Fruit fly (Drosophila melanogaster) whole organism, embryonic: ENCODE data around the gene CG15916.

ENCODE experiments used
- B-H1 ChIP-seq: fragments of 200-800 bp; sonication (Bioruptor generic); IDR thresholded peaks from 3 replicates; pipeline ENCODE4 v1.3.6; 2022; ENCODE audit warnings: missing biosample characterization, missing genetic modification characterization
- B-H2 ChIP-seq: fragments of 200-800 bp; sonication (Bioruptor generic); optimal IDR thresholded peaks from 2 replicates; lab custom pipeline; 2018; ENCODE audit warnings: missing biosample characterization, mild to moderate bottlenecking, missing genetic modification characterization
- BEAF-32 ChIP-seq: fragments of 200-800 bp; sonication (Bioruptor generic); optimal IDR thresholded peaks from 3 replicates; lab custom pipeline; 2017; ENCODE audit warnings: missing biosample characterization, missing genetic modification characterization, mild to moderate bottlenecking, moderate library complexity, missing genetic modification reagents
- CG12104 ChIP-seq: fragments of 200-800 bp; sonication (Bioruptor generic); optimal IDR thresholded peaks from 3 replicates; lab custom pipeline; 2016; ENCODE audit warnings: missing biosample characterization, missing genetic modification characterization
- CG12299 ChIP-seq: fragments of 200-800 bp; sonication (Bioruptor generic); optimal IDR thresholded peaks from 2 replicates; lab custom pipeline; 2018; ENCODE audit warnings: missing biosample characterization, mild to moderate bottlenecking, missing genetic modification characterization
- CG12391 ChIP-seq: fragments of 200-800 bp; sonication (Bioruptor generic); optimal IDR thresholded peaks from 3 replicates; lab custom pipeline; 2018; ENCODE audit warnings: missing biosample characterization, mild to moderate bottlenecking, missing genetic modification characterization, moderate library complexity
- CG14965 ChIP-seq: fragments of 200-800 bp; sonication (Bioruptor generic); optimal IDR thresholded peaks from 2 replicates; lab custom pipeline; 2016; ENCODE audit warnings: missing biosample characterization, missing genetic modification characterization, borderline replicate concordance
- CG15073 ChIP-seq: fragments of 200-800 bp; sonication (Bioruptor generic); optimal IDR thresholded peaks from 2 replicates; lab custom pipeline; 2016; ENCODE audit warnings: missing biosample characterization, missing genetic modification characterization
- CG17829 ChIP-seq: fragments of 200-800 bp; optimal IDR thresholded peaks from 2 replicates; lab custom pipeline; 2019; ENCODE audit warnings: missing biosample characterization, mild to moderate bottlenecking, missing genetic modification characterization, moderate library complexity
- CG2712 ChIP-seq: fragments of 200-800 bp; optimal IDR thresholded peaks from 3 replicates; lab custom pipeline; 2019; ENCODE audit warnings: missing biosample characterization, mild to moderate bottlenecking, missing genetic modification characterization, moderate library complexity
- CG32767 ChIP-seq: fragments of 200-800 bp; sonication (Bioruptor generic); IDR thresholded peaks from 2 replicates; pipeline ENCODE4 v1.3.6; 2022; ENCODE audit warnings: missing biosample characterization, missing genetic modification characterization
- CG32772 ChIP-seq: fragments of 200-800 bp; sonication (Bioruptor generic); IDR thresholded peaks from 2 replicates; pipeline ENCODE4 v1.3.6; 2022; ENCODE audit warnings: missing biosample characterization, missing genetic modification characterization
- CG4617 ChIP-seq: fragments of 200-800 bp; sonication (Bioruptor generic); optimal IDR thresholded peaks from 3 replicates; lab custom pipeline; 2016; ENCODE audit warnings: missing biosample characterization, missing genetic modification characterization, borderline replicate concordance
- CG4820 ChIP-seq: fragments of 200-800 bp; sonication (Bioruptor generic); optimal IDR thresholded peaks from 3 replicates; lab custom pipeline; 2016; ENCODE audit warnings: missing biosample characterization, missing genetic modification characterization
- CG5953 ChIP-seq: fragments of 200-800 bp; sonication (Bioruptor generic); IDR thresholded peaks from 2 replicates; pipeline ENCODE4 v1.3.6; 2022; ENCODE audit warnings: missing biosample characterization, missing genetic modification characterization
- CG7357 ChIP-seq: fragments of 200-800 bp; sonication (Bioruptor generic); IDR thresholded peaks from 3 replicates; pipeline ENCODE4 v1.3.6; 2022; ENCODE audit warnings: missing biosample characterization, missing genetic modification characterization
- CG8290 ChIP-seq, 3 experiments: fragments of 200-800 bp; sonication (Bioruptor generic); optimal IDR thresholded peaks; 2 replicates each; lab custom pipeline; 2016 to 2019; ENCODE audit warnings: missing biosample characterization in 3 of 3, missing genetic modification characterization in 3 of 3, mild to moderate bottlenecking in 2 of 3, moderate library complexity in 1 of 3
- CG9437 ChIP-seq: fragments of 200-800 bp; sonication (Bioruptor generic); optimal IDR thresholded peaks from 2 replicates; lab custom pipeline; 2018; ENCODE audit warnings: missing biosample characterization, mild to moderate bottlenecking, missing genetic modification characterization
- CG9797 ChIP-seq: fragments of 200-800 bp; sonication (Bioruptor generic); optimal IDR thresholded peaks from 3 replicates; lab custom pipeline; 2018; ENCODE audit warnings: missing biosample characterization, mild to moderate bottlenecking, missing genetic modification characterization
- D19A ChIP-seq: fragments of 200-800 bp; optimal IDR thresholded peaks from 3 replicates; lab custom pipeline; 2019; ENCODE audit warnings: missing biosample characterization, mild to moderate bottlenecking, missing genetic modification characterization, moderate library complexity
- Doc3 ChIP-seq: fragments of 200-800 bp; sonication (Bioruptor generic); IDR thresholded peaks from 3 replicates; pipeline ENCODE4 v1.3.6; 2022; ENCODE audit warnings: missing biosample characterization, missing genetic modification characterization; ENCODE audit not compliant: partially characterized antibody
- E2f2 ChIP-seq: fragments of 200-800 bp; sonication (Bioruptor generic); IDR thresholded peaks from 2 replicates; pipeline ENCODE4 v1.3.6; 2022; ENCODE audit warnings: missing biosample characterization, missing genetic modification characterization
- Ets97D ChIP-seq: fragments of 200-800 bp; sonication (Bioruptor generic); optimal IDR thresholded peaks from 3 replicates; lab custom pipeline; 2016; ENCODE audit warnings: missing biosample characterization, missing genetic modification characterization
- HHEX ChIP-seq: fragments of 200-800 bp; sonication (Bioruptor generic); optimal IDR thresholded peaks from 3 replicates; lab custom pipeline; 2017; ENCODE audit warnings: missing biosample characterization, mild to moderate bottlenecking, missing genetic modification characterization, missing genetic modification reagents
- HLHmδ ChIP-seq: fragments of 200-800 bp; sonication (Bioruptor generic); optimal IDR thresholded peaks from 2 replicates; lab custom pipeline; 2018; ENCODE audit warnings: missing biosample characterization, mild to moderate bottlenecking, missing genetic modification characterization, moderate library complexity
- Lhr ChIP-seq: fragments of 200-800 bp; sonication (Bioruptor generic); optimal IDR thresholded peaks from 3 replicates; lab custom pipeline; 2017; ENCODE audit warnings: mild to moderate bottlenecking, missing biosample characterization, missing genetic modification reagents, missing genetic modification characterization
- MESR4 ChIP-seq: fragments of 200-800 bp; sonication (Bioruptor generic); optimal IDR thresholded peaks from 2 replicates; lab custom pipeline; 2018; ENCODE audit warnings: missing biosample characterization, mild to moderate bottlenecking, missing genetic modification characterization, moderate library complexity
- Myb ChIP-seq: fragments of 200-800 bp; sonication (Bioruptor generic); optimal IDR thresholded peaks from 2 replicates; lab custom pipeline; 2016; ENCODE audit warnings: missing biosample characterization, missing genetic modification characterization
- Pdp1 ChIP-seq, 2 experiments: fragments of 200-800 bp; sonication (Bioruptor generic); optimal IDR thresholded peaks; 3 replicates each; lab custom pipeline; 2016; ENCODE audit warnings: missing biosample characterization in 2 of 2, missing genetic modification characterization in 2 of 2, mild to moderate bottlenecking in 1 of 2, moderate library complexity in 1 of 2
- Rfx ChIP-seq: fragments of 200-800 bp; sonication (Bioruptor generic); IDR thresholded peaks from 2 replicates; pipeline ENCODE4 v1.3.6; 2022; ENCODE audit warnings: missing biosample characterization, missing genetic modification characterization
- Scr ChIP-seq: fragments of 200-800 bp; sonication (Bioruptor generic); IDR thresholded peaks from 2 replicates; pipeline ENCODE4 v1.3.6; 2022; ENCODE audit warnings: missing biosample characterization, missing genetic modification characterization; ENCODE audit not compliant: partially characterized antibody
- Sin3A ChIP-seq: fragments of >200 bp; optimal IDR thresholded peaks from 2 replicates; lab custom pipeline; 2018
- Stat92E ChIP-seq, 3 experiments: fragments of >200 bp in 2 of 3; fragments of 200-800 bp in 1 of 3; sonication (Bioruptor generic) in 1 of 3; optimal IDR thresholded peaks; 2 replicates each; lab custom pipeline; 2017 to 2019; ENCODE audit warnings: missing biosample characterization in 3 of 3, missing genetic modification characterization in 3 of 3, mild to moderate bottlenecking in 1 of 3, moderate library complexity in 1 of 3
- Vsx1 ChIP-seq: fragments of 200-800 bp; sonication (Bioruptor generic); optimal IDR thresholded peaks from 2 replicates; lab custom pipeline; 2017; ENCODE audit warnings: missing biosample characterization, mild to moderate bottlenecking, missing genetic modification characterization, missing genetic modification reagents
- cg ChIP-seq: fragments of 200-800 bp; sonication (Bioruptor generic); optimal IDR thresholded peaks from 3 replicates; lab custom pipeline; 2019; ENCODE audit warnings: missing biosample characterization, mild to moderate bottlenecking, missing genetic modification characterization, moderate library complexity
- dimm ChIP-seq: fragments of 200-800 bp; sonication (Bioruptor generic); IDR thresholded peaks from 2 replicates; pipeline ENCODE4 v1.3.6; 2022; ENCODE audit warnings: missing biosample characterization, missing genetic modification characterization
- fd3F ChIP-seq: fragments of 200-800 bp; sonication (Bioruptor generic); optimal IDR thresholded peaks from 2 replicates; lab custom pipeline; 2018; ENCODE audit warnings: missing biosample characterization, mild to moderate bottlenecking, missing genetic modification characterization, moderate library complexity
- gfzf ChIP-seq: fragments of 200-800 bp; sonication (Bioruptor generic); optimal IDR thresholded peaks from 2 replicates; lab custom pipeline; 2016; ENCODE audit warnings: missing biosample characterization, mild to moderate bottlenecking, missing genetic modification characterization, moderate library complexity
- lilli ChIP-seq: fragments of 200-800 bp; sonication (Bioruptor generic); optimal IDR thresholded peaks from 3 replicates; lab custom pipeline; 2016; ENCODE audit warnings: missing biosample characterization, missing genetic modification characterization
- luna ChIP-seq: fragments of 200-800 bp; sonication (Bioruptor generic); optimal IDR thresholded peaks from 2 replicates; lab custom pipeline; 2016; ENCODE audit warnings: missing biosample characterization, missing genetic modification characterization
- odd ChIP-seq: fragments of 200-800 bp; sonication (Bioruptor generic); optimal IDR thresholded peaks from 2 replicates; lab custom pipeline; 2017; ENCODE audit warnings: missing biosample characterization, mild to moderate bottlenecking, missing genetic modification characterization
- prd ChIP-seq, 3 experiments: fragments of >200 bp in 2 of 3; fragments of 200-800 bp in 1 of 3; sonication (Bioruptor generic) in 1 of 3; optimal IDR thresholded peaks in 2 of 3; IDR thresholded peaks in 1 of 3; 2 replicates in 2 of 3; 3 replicates in 1 of 3; pipeline versions ENCODE4 v1.3.6 to Lab custom; 2017 to 2022; ENCODE audit warnings: missing biosample characterization in 1 of 3, missing genetic modification characterization in 1 of 3
- repo ChIP-seq: fragments of 200-800 bp; sonication (Bioruptor generic); optimal IDR thresholded peaks from 2 replicates; lab custom pipeline; 2016; ENCODE audit warnings: missing biosample characterization, missing genetic modification characterization
- sens-2 ChIP-seq: fragments of 200-800 bp; sonication (Bioruptor generic); IDR thresholded peaks from 2 replicates; pipeline ENCODE4 v1.3.6; 2022; ENCODE audit warnings: missing biosample characterization, missing genetic modification characterization
- sqz ChIP-seq: fragments of 200-800 bp; sonication (Bioruptor generic); optimal IDR thresholded peaks from 3 replicates; lab custom pipeline; 2018; ENCODE audit warnings: missing biosample characterization, mild to moderate bottlenecking, missing genetic modification characterization
- twi ChIP-seq: fragments of 200-800 bp; optimal IDR thresholded peaks from 2 replicates; lab custom pipeline; 2019; ENCODE audit warnings: missing biosample characterization, mild to moderate bottlenecking, missing genetic modification characterization, moderate library complexity
- zen ChIP-seq: fragments of 200-800 bp; sonication (Bioruptor generic); optimal IDR thresholded peaks from 3 replicates; lab custom pipeline; 2018; ENCODE audit warnings: missing biosample characterization, mild to moderate bottlenecking, missing genetic modification characterization, moderate library complexity

The CG15916 gene

DNA sequence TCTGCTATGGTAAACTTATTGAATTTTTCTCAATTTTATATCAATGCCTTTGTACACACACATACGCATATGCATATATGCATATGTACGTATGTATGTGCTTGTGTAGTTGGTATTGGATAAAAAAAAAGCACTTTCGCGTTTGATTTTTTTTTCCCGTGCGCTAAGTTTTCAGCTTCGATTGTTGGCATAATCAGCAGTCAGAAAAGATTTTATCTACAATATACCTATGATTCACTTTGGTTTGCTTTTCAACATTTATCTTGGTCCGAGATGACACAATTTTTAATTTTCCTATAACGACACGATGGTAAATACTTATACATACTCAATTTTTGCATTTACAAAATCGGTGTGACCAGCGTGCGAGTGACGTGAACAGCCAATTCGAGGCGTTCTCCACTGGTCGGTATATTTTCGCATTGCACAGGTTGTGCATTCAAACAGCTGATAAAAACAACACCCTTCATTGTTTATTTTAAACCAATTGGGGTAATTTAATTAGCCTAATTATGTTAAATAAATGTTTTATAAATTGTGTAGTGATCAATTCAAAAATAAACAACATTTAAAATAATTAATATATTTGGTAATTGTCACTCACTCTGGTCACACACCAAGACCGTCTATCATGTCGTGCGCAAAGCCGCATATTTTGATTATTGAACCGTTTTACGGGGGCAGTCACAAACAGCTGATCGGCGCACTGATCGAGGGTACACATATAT is 37.4 kb upstream of the CG15916 start, which contains the start of the genes UBL3 and CG15914 (continued):
- TF ChIP-seq zen (tag; lab: Kevin White, UChicago) (peak; percentile 9), CG17829 (tag; lab: Kevin White, UChicago) (peak; percentile 36), Rfx (no peak), CG12391 (tag; lab: Kevin White, UChicago) (peak; percentile 57), CG7357 (GFP tag; lab: Robert Waterston, UW) (0 out of 3 replicates have a peak, but pooled peaks have one; percentile 22), odd (GFP tag; lab: Kevin White, UChicago) (no peak), sqz (GFP tag; lab: Kevin White, UChicago) (peak; percentile 91), Sin3A (lab: Kevin White, UChicago) (peak; percentile 67), E2f2 (GFP tag; lab: Robert Waterston, UW) (peak; percentile 60), CG32767 (GFP tag; lab: Robert Waterston, UW) (peak; percentile 92), CG4617 (GFP tag; lab: Kevin White, UChicago) (peak; percentile 25), CG4820 (GFP tag; lab: Kevin White, UChicago) (no peak), Doc3 (GFP tag; lab: Robert Waterston, UW) (no peak), B-H1 (GFP tag; lab: Robert Waterston, UW) (no peak), CG15073 (no peak), CG12299 (tag; lab: Kevin White, UChicago) (peak; percentile 55), CG9797 (GFP tag; lab: Kevin White, UChicago) (peak; percentile 95), D19A (tag; lab: Kevin White, UChicago) (peak; percentile 25), repo (GFP tag; lab: Kevin White, UChicago) (no peak), CG12104 (GFP tag; lab: Kevin White, UChicago) (no peak), BEAF-32 (GFP tag; lab: Kevin White, UChicago) (peak; percentile 57), CG32772 (GFP tag; lab: Robert Waterston, UW) (no peak), Ets97D (GFP tag; lab: Kevin White, UChicago) (peak; percentile 13), lilli (GFP tag; lab: Kevin White, UChicago) (peak; percentile 14), HLHmδ (GFP tag; lab: Kevin White, UChicago) (no peak), twi (tag; lab: Kevin White, UChicago) (peak; percentile 14), Pdp1 (GFP tag; optimal IDR thresholded peaks at IDR 0.05; lab: Kevin White, UChicago) (peak in 1 of 2 experiments; percentile 53), CG8290 (GFP tag; optimal IDR thresholded peaks at IDR 0.05; lab: Kevin White, UChicago) (no peak), CG8290 (tag; optimal IDR thresholded peaks at IDR 0.05; lab: Kevin White, UChicago) (peak in 1 of 2 experiments; percentile 9), HHEX (GFP tag; lab: Kevin White, UChicago) (no peak), CG9437 (GFP tag; lab: Kevin White, UChicago) (no peak), CG2712 (peak; percentile 41), gfzf (peak; percentile 81), B-H2 (GFP tag; lab: Kevin White, UChicago) (no peak), Myb (GFP tag; lab: Kevin White, UChicago) (peak; percentile 10), sens-2 (GFP tag; lab: Robert Waterston, UW) (no peak), Scr (GFP tag; lab: Robert Waterston, UW) (peak; percentile 53; the same call in 1 of the 2 replicates), Lhr (GFP tag; lab: Kevin White, UChicago) (peak; percentile 47), MESR4 (GFP tag; lab: Kevin White, UChicago) (peak; percentile 80), prd (optimal IDR thresholded peaks at IDR 0.05; lab: Kevin White, UChicago) (no peak), prd (GFP tag; IDR thresholded peaks at IDR 0.05; lab: Robert Waterston, UW) (no peak), luna (no peak), dimm (no peak), cg (GFP tag; lab: Kevin White, UChicago) (peak; percentile 85), CG14965 (GFP tag; lab: Kevin White, UChicago) (no peak), Stat92E (GFP tag; optimal IDR thresholded peaks at IDR 0.05; lab: Kevin White, UChicago) (peak in 1 of 3 experiments; percentile 13), CG5953 (no peak), Vsx1 (peak; percentile 12), fd3F (no peak)
